Worm (Caenorhabditis elegans): Measurements from ENCODE around the gene ttll-9.

Gene ttll-9

ce11 chrV:20903167-20904093 is 6.8 kb upstream of the ttll-9 start, which contains the start of gene amx-3:
Gene amx-3 (minus strand): TSS chrV:20903714.
- no peak for TF ChIP-seq nhr-237 (tag; optimal IDR thresholded peaks at IDR 0.05)
- TF ChIP-seq blmp-1 (tag; optimal IDR thresholded peaks at IDR 0.05): no peak
- no peak for TF ChIP-seq nhr-2 (tag; optimal IDR thresholded peaks at IDR 0.05)
- TF ChIP-seq unc-120 (tag; optimal IDR thresholded peaks at IDR 0.05; ENCODE audit: poor library complexity, severe bottlenecking): no peak

DNA sequence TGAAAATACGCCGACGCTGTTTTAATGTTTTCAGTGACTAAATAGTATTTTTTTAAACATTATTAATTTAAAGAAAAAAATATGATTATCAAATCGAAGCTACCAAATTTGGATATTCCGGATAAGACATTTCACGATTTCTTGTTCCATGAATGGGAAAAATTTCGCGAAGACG is 6.3 kb upstream of the ttll-9 start, which contains the start of gene acs-12:
acs-12 (plus strand) TSS at position 76 of the 175 bp plus-strand sequence.
- no peak for TF ChIP-seq flh-1 (GFP tag; optimal IDR thresholded peaks at IDR 0.05)
- TF ChIP-seq lin-13 (tag; optimal IDR thresholded peaks at IDR 0.05): no peak
- no peak for TF ChIP-seq ceh-39 (tag; optimal IDR thresholded peaks at IDR 0.05)

DNA sequence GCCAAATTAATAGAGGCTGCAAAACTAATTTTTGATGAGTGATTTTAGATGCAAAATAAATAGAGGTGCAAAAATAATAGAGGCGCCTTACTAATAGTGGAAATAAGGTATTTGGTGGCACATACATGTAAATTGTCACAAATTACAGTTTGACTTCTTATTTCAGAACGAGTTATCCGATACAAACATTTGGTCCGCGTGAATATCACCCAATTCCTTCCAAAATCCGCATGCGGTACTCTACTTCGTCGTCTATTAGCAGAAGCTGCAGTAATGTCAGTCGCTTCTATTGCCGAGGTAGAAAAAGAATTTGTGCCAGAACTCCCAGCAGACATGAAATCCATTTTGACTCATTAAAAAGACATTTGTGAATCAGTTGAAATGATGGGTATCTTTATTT is 3.3 kb upstream of the ttll-9 start:
- TF ChIP-seq ztf-11 (tag; optimal IDR thresholded peaks at IDR 0.05): no peak
- TF ChIP-seq pha-4 (tag; optimal IDR thresholded peaks at IDR 0.05): no peak
- TF ChIP-seq mls-2 (tag; optimal IDR thresholded peaks at IDR 0.05): no peak
- no peak for TF ChIP-seq unc-39 (tag; optimal IDR thresholded peaks at IDR 0.05)
- no peak for TF ChIP-seq nhr-28 (tag; optimal IDR thresholded peaks at IDR 0.05)
- no peak for TF ChIP-seq M03D4.4 (tag; optimal IDR thresholded peaks at IDR 0.05)
- no peak for TF ChIP-seq lin-32 (GFP tag; optimal IDR thresholded peaks at IDR 0.05)
- no peak for TF ChIP-seq nhr-2 (tag; optimal IDR thresholded peaks at IDR 0.05)

ce11 chrV:20909761-20910160 is 506 bp upstream of the ttll-9 start:
- TF ChIP-seq nhr-28 (tag; optimal IDR thresholded peaks at IDR 0.05) (no peak), ceh-39 (tag; optimal IDR thresholded peaks at IDR 0.05) (no peak), drap-1 (GFP tag; optimal IDR thresholded peaks at IDR 0.05) (no peak), lsy-2 (tag; optimal IDR thresholded peaks at IDR 0.05) (no peak), zip-8 (tag; optimal IDR thresholded peaks at IDR 0.05) (no peak), ham-2 (GFP tag; optimal IDR thresholded peaks at IDR 0.05) (no peak), mab-5 (tag; optimal IDR thresholded peaks at IDR 0.05) (no peak), pha-4 (tag; optimal IDR thresholded peaks at IDR 0.05) (no peak), sem-2 (GFP tag; optimal IDR thresholded peaks at IDR 0.05) (no peak), mls-2 (tag; optimal IDR thresholded peaks at IDR 0.05) (no peak), cnd-1 (tag; optimal IDR thresholded peaks at IDR 0.05) (no peak), nhr-76 (tag; optimal IDR thresholded peaks at IDR 0.05) (no peak), ceh-43 (GFP tag; optimal IDR thresholded peaks at IDR 0.05) (no peak), flh-1 (GFP tag; optimal IDR thresholded peaks at IDR 0.05) (no peak), sptf-1 (tag; optimal IDR thresholded peaks at IDR 0.05) (no peak)

DNA sequence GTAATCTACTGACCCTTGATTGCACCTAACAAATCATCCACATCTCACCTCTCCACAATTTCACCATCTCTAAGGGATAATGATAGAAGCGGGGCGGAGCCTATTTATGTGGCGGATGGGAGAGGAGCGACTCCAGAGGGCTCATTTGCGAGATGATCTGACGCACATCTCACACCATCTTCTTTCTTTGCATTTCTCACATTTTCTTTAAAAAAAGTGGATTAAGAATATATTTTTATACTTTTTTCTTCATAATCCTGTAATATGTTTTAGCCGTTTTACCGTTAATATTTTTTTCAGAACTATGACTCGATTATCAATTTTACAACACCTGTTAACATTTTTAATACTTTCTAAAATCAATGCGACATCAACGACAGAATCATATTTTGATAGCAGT is 4.9 kb downstream of the ttll-9 start, which contains the start of gene pbo-5:
pbo-5 (plus strand) TSS at position 301 of the 400 bp plus-strand sequence.
- no peak for TF ChIP-seq ceh-43 (GFP tag; optimal IDR thresholded peaks at IDR 0.05)
- TF ChIP-seq mls-2 (tag; optimal IDR thresholded peaks at IDR 0.05): no peak
- no peak for TF ChIP-seq nhr-12 (tag; optimal IDR thresholded peaks at IDR 0.05)
- no peak for TF ChIP-seq sptf-1 (tag; optimal IDR thresholded peaks at IDR 0.05)
- TF ChIP-seq ztf-11 (tag; optimal IDR thresholded peaks at IDR 0.05): no peak
- TF ChIP-seq ham-2 (GFP tag; optimal IDR thresholded peaks at IDR 0.05): no peak
- TF ChIP-seq snpc-4 (tag; optimal IDR thresholded peaks at IDR 0.05): no peak

DNA sequence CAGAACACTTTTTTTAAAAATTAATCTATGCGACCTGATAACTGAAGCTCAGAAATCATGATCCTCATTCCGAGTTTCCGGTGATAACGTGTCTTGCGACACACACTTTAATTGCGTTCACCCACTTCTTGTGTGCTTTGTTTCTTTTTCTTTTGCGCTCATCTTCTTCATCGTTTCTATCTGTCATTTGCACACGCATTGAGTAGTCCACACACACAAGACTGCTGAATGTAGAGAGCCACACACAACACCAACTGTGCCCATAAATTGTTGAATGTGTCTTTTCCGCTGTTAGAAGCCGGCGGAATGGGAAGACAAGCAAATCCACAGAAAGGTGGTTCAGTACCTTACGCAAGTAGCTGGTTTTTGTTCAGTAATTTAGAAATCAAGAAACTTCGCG is 10.1 kb downstream of the ttll-9 start:
- TF ChIP-seq ces-1 (GFP tag; optimal IDR thresholded peaks at IDR 0.05) (no peak), hlh-1 (tag; optimal IDR thresholded peaks at IDR 0.05) (peak; percentile 75)
